Fruit fly (Drosophila melanogaster) S2 (cell line): ENCODE results near the gene CG13898.

Experiments used
- CG8478 ChIP-seq: fragments of >200 bp; optimal IDR thresholded peaks from 2 replicates; lab custom pipeline; 2018
- CTCF ChIP-seq, 2 experiments: fragments of >200 bp; optimal IDR thresholded peaks; 2 replicates each; lab custom pipeline; 2018

DNA sequence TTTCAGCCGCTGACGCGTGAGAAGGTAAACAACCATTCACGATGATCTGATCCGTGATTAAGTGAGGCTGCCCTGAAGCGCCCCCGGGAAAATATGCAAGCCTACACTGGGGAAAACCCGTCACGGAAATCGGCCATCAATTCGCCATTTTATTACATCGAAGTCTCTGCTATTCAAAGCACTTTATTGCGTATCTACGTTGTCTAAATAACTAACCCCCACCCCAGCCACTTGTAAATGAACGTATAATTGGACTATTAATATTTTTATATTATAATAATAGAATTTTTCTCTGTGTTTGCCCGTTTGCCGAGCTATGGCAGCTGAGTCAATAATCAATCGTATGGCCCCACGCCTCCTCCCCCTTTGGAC lies 37.6 kb downstream of the CG13898 start:
- TF ChIP-seq CTCF (optimal IDR thresholded peaks at IDR 0.05; lab: Kevin White, UChicago) = no peak
- TF ChIP-seq CG8478 = no peak
